Fruit fly (Drosophila melanogaster) whole organism, embryonic: ENCODE data around the gene AlaRS-m.
A peak's percentile ranks its signal among the peaks of the same experiment; 100 is the strongest.

Experiments used
- CG10209 ChIP-seq: fragments of 200-800 bp; sonication (Bioruptor generic); optimal IDR thresholded peaks from 3 replicates; lab custom pipeline; 2017; ENCODE audit warnings: missing biosample characterization, mild to moderate bottlenecking, missing genetic modification characterization, missing genetic modification reagents
- CG10979 ChIP-seq: fragments of 200-800 bp; sonication (Bioruptor generic); optimal IDR thresholded peaks from 2 replicates; lab custom pipeline; 2018; ENCODE audit warnings: missing biosample characterization, mild to moderate bottlenecking, missing genetic modification characterization, moderate library complexity
- CG12071 ChIP-seq: fragments of 200-800 bp; sonication (Bioruptor generic); optimal IDR thresholded peaks from 3 replicates; lab custom pipeline; 2018; ENCODE audit warnings: missing biosample characterization, mild to moderate bottlenecking, missing genetic modification characterization
- CG12104 ChIP-seq: fragments of 200-800 bp; sonication (Bioruptor generic); optimal IDR thresholded peaks from 3 replicates; lab custom pipeline; 2016; ENCODE audit warnings: missing biosample characterization, missing genetic modification characterization
- CG12391 ChIP-seq: fragments of 200-800 bp; sonication (Bioruptor generic); optimal IDR thresholded peaks from 3 replicates; lab custom pipeline; 2018; ENCODE audit warnings: missing biosample characterization, mild to moderate bottlenecking, missing genetic modification characterization, moderate library complexity
- CG12744 ChIP-seq: fragments of 200-800 bp; sonication (Bioruptor generic); optimal IDR thresholded peaks from 2 replicates; lab custom pipeline; 2016; ENCODE audit warnings: missing biosample characterization, missing genetic modification characterization
- CG12769 ChIP-seq: fragments of 200-800 bp; sonication (Bioruptor generic); optimal IDR thresholded peaks from 2 replicates; lab custom pipeline; 2019; ENCODE audit warnings: missing biosample characterization, mild to moderate bottlenecking, missing genetic modification characterization, moderate library complexity
- CG13775 ChIP-seq: fragments of 200-800 bp; sonication (Bioruptor generic); optimal IDR thresholded peaks from 3 replicates; lab custom pipeline; 2017; ENCODE audit warnings: missing biosample characterization, mild to moderate bottlenecking, missing genetic modification characterization
- CG1602 ChIP-seq: fragments of 200-800 bp; sonication (Bioruptor generic); optimal IDR thresholded peaks from 3 replicates; lab custom pipeline; 2016; ENCODE audit warnings: missing biosample characterization, missing genetic modification characterization
- CG1603 ChIP-seq: fragments of 200-800 bp; sonication (Bioruptor generic); optimal IDR thresholded peaks from 2 replicates; lab custom pipeline; 2019; ENCODE audit warnings: missing biosample characterization, mild to moderate bottlenecking, missing genetic modification characterization, moderate library complexity
- CG17912 ChIP-seq: fragments of 200-800 bp; sonication (Bioruptor generic); optimal IDR thresholded peaks from 2 replicates; lab custom pipeline; 2018; ENCODE audit warnings: missing biosample characterization, mild to moderate bottlenecking, missing genetic modification characterization
- CG18011 ChIP-seq: fragments of 200-800 bp; sonication (Bioruptor generic); optimal IDR thresholded peaks from 2 replicates; lab custom pipeline; 2017; ENCODE audit warnings: missing biosample characterization, missing genetic modification characterization, mild to moderate bottlenecking, moderate library complexity, missing genotype
- CG18262 ChIP-seq: fragments of 200-800 bp; optimal IDR thresholded peaks from 3 replicates; lab custom pipeline; 2019; ENCODE audit warnings: missing biosample characterization, mild to moderate bottlenecking, missing genetic modification characterization, moderate library complexity
- CG18599 ChIP-seq: fragments of 200-800 bp; sonication (Bioruptor generic); optimal IDR thresholded peaks from 3 replicates; lab custom pipeline; 2017; ENCODE audit warnings: missing biosample characterization, missing genetic modification characterization, mild to moderate bottlenecking, moderate library complexity, missing genetic modification reagents
- CG2116 ChIP-seq: fragments of 200-800 bp; sonication (Bioruptor generic); optimal IDR thresholded peaks from 3 replicates; lab custom pipeline; 2018; ENCODE audit warnings: missing biosample characterization, mild to moderate bottlenecking, missing genetic modification characterization
- CG2712 ChIP-seq: fragments of 200-800 bp; optimal IDR thresholded peaks from 3 replicates; lab custom pipeline; 2019; ENCODE audit warnings: missing biosample characterization, mild to moderate bottlenecking, missing genetic modification characterization, moderate library complexity
- CG30403 ChIP-seq: fragments of 200-800 bp; sonication (Bioruptor generic); optimal IDR thresholded peaks from 3 replicates; lab custom pipeline; 2016; ENCODE audit warnings: missing biosample characterization, missing genetic modification characterization
- CG30431 ChIP-seq: fragments of 200-800 bp; sonication (Bioruptor generic); optimal IDR thresholded peaks from 2 replicates; lab custom pipeline; 2017; ENCODE audit warnings: missing biosample characterization, missing genetic modification characterization
- CG7786 ChIP-seq: fragments of 200-800 bp; sonication (Bioruptor generic); optimal IDR thresholded peaks from 2 replicates; lab custom pipeline; 2016; ENCODE audit warnings: missing biosample characterization, missing genetic modification characterization
- CG7839 ChIP-seq: fragments of 200-800 bp; sonication (Bioruptor generic); optimal IDR thresholded peaks from 3 replicates; lab custom pipeline; 2018; ENCODE audit warnings: missing biosample characterization, mild to moderate bottlenecking, missing genetic modification characterization, moderate library complexity
- CG8089 ChIP-seq: fragments of 200-800 bp; sonication (Bioruptor generic); optimal IDR thresholded peaks from 3 replicates; lab custom pipeline; 2016; ENCODE audit warnings: missing biosample characterization, missing genetic modification characterization
- CG9727 ChIP-seq: fragments of 200-800 bp; sonication (Bioruptor generic); optimal IDR thresholded peaks from 3 replicates; lab custom pipeline; 2017; ENCODE audit warnings: missing biosample characterization, mild to moderate bottlenecking, missing genetic modification characterization
- Drgx ChIP-seq: fragments of 200-800 bp; sonication (Bioruptor generic); IDR thresholded peaks from 2 replicates; pipeline ENCODE4 v1.3.6; 2022; ENCODE audit warnings: missing biosample characterization, missing genetic modification characterization
- Fer1 ChIP-seq: fragments of 200-800 bp; sonication (Bioruptor generic); optimal IDR thresholded peaks from 2 replicates; lab custom pipeline; 2017; ENCODE audit warnings: missing biosample characterization, mild to moderate bottlenecking, missing genetic modification characterization
- HLH54F ChIP-seq: fragments of 200-800 bp; sonication (Bioruptor generic); optimal IDR thresholded peaks from 3 replicates; lab custom pipeline; 2016; ENCODE audit warnings: missing biosample characterization, missing genetic modification characterization
- Hr3 ChIP-seq: fragments of 200-800 bp; sonication (Bioruptor generic); optimal IDR thresholded peaks from 3 replicates; lab custom pipeline; 2016; ENCODE audit warnings: missing biosample characterization, missing genetic modification characterization
- Jarid2 ChIP-seq: fragments of 200-800 bp; sonication (Bioruptor generic); optimal IDR thresholded peaks from 3 replicates; lab custom pipeline; 2017; ENCODE audit warnings: mild to moderate bottlenecking, missing biosample characterization, missing genetic modification reagents, missing genetic modification characterization
- NK7.1 ChIP-seq: fragments of 200-800 bp; sonication (Bioruptor generic); optimal IDR thresholded peaks from 3 replicates; lab custom pipeline; 2016; ENCODE audit warnings: missing biosample characterization, missing genetic modification characterization
- PHDP ChIP-seq: fragments of 200-800 bp; sonication (Bioruptor generic); optimal IDR thresholded peaks from 3 replicates; lab custom pipeline; 2018; ENCODE audit warnings: missing biosample characterization, mild to moderate bottlenecking, missing genetic modification characterization, moderate library complexity
- Ssrp ChIP-seq: fragments of 200-800 bp; sonication (Bioruptor generic); optimal IDR thresholded peaks from 2 replicates; lab custom pipeline; 2018; ENCODE audit warnings: missing biosample characterization, mild to moderate bottlenecking, missing genetic modification characterization, moderate library complexity
- bsh ChIP-seq, 2 experiments: fragments of 200-800 bp; sonication (Bioruptor generic); optimal IDR thresholded peaks; 2 replicates each; lab custom pipeline; 2017 to 2018; ENCODE audit warnings: mild to moderate bottlenecking in 2 of 2, missing biosample characterization in 2 of 2, missing genetic modification characterization in 2 of 2, moderate library complexity in 1 of 2
- dmrt11E ChIP-seq: fragments of 200-800 bp; sonication (Bioruptor generic); optimal IDR thresholded peaks from 3 replicates; lab custom pipeline; 2018; ENCODE audit warnings: missing biosample characterization, mild to moderate bottlenecking, missing genetic modification characterization, moderate library complexity
- dmrt99B ChIP-seq: fragments of 200-800 bp; sonication (Bioruptor generic); optimal IDR thresholded peaks from 2 replicates; lab custom pipeline; 2018; ENCODE audit warnings: missing biosample characterization, mild to moderate bottlenecking, missing genetic modification characterization, moderate library complexity
- dpn ChIP-seq, 2 experiments: fragments of 200-800 bp; sonication (Bioruptor generic); optimal IDR thresholded peaks; 3 replicates each; lab custom pipeline; 2016; ENCODE audit warnings: missing biosample characterization in 2 of 2, missing genetic modification characterization in 2 of 2
- gcm ChIP-seq: fragments of 200-800 bp; sonication (Bioruptor generic); optimal IDR thresholded peaks from 2 replicates; lab custom pipeline; 2019; ENCODE audit warnings: missing biosample characterization, mild to moderate bottlenecking, missing genetic modification characterization, moderate library complexity
- grau ChIP-seq: fragments of 200-800 bp; optimal IDR thresholded peaks from 3 replicates; lab custom pipeline; 2019; ENCODE audit warnings: missing biosample characterization, mild to moderate bottlenecking, missing genetic modification characterization, moderate library complexity
- hkb ChIP-seq, 2 experiments: fragments of 200-800 bp in 1 of 2; fragments of >200 bp in 1 of 2; sonication (Bioruptor generic) in 1 of 2; IDR thresholded peaks in 1 of 2; optimal IDR thresholded peaks in 1 of 2; 2 replicates each; pipeline versions ENCODE4 v1.3.6 to Lab custom; 2017 to 2022; ENCODE audit warnings: missing biosample characterization in 1 of 2, missing genetic modification characterization in 1 of 2
- ind ChIP-seq: fragments of 200-800 bp; sonication (Bioruptor generic); optimal IDR thresholded peaks from 3 replicates; lab custom pipeline; 2016; ENCODE audit warnings: missing biosample characterization, missing genetic modification characterization
- lab ChIP-seq: fragments of 200-800 bp; sonication (Bioruptor generic); optimal IDR thresholded peaks from 3 replicates; lab custom pipeline; 2017; ENCODE audit warnings: missing biosample characterization, missing genetic modification characterization, mild to moderate bottlenecking, moderate library complexity, missing genetic modification reagents
- lmd ChIP-seq: fragments of 200-800 bp; sonication (Bioruptor generic); IDR thresholded peaks from 2 replicates; pipeline ENCODE4 v1.3.6; 2022; ENCODE audit warnings: missing biosample characterization, missing genetic modification characterization
- mam ChIP-seq: fragments of 200-800 bp; sonication (Bioruptor generic); optimal IDR thresholded peaks from 3 replicates; lab custom pipeline; 2016; ENCODE audit warnings: missing biosample characterization, missing genetic modification characterization
- phol ChIP-seq: fragments of 200-800 bp; sonication (Bioruptor generic); optimal IDR thresholded peaks from 3 replicates; lab custom pipeline; 2018; ENCODE audit warnings: missing biosample characterization, mild to moderate bottlenecking, missing genetic modification characterization, moderate library complexity
- pros ChIP-seq: fragments of 200-800 bp; sonication (Bioruptor generic); optimal IDR thresholded peaks from 3 replicates; lab custom pipeline; 2019; ENCODE audit warnings: missing biosample characterization, mild to moderate bottlenecking, missing genetic modification characterization, moderate library complexity
- row ChIP-seq: fragments of 200-800 bp; sonication (Bioruptor generic); IDR thresholded peaks from 3 replicates; pipeline ENCODE4 v1.3.6; 2022; ENCODE audit warnings: missing biosample characterization, missing genetic modification characterization
- scrt ChIP-seq: fragments of 200-800 bp; sonication (Bioruptor generic); optimal IDR thresholded peaks from 2 replicates; lab custom pipeline; 2018; ENCODE audit warnings: missing biosample characterization, mild to moderate bottlenecking, missing genetic modification characterization, moderate library complexity
- sens-2 ChIP-seq: fragments of 200-800 bp; sonication (Bioruptor generic); IDR thresholded peaks from 2 replicates; pipeline ENCODE4 v1.3.6; 2022; ENCODE audit warnings: missing biosample characterization, missing genetic modification characterization
- seq ChIP-seq: fragments of 200-800 bp; sonication (Bioruptor generic); IDR thresholded peaks from 2 replicates; pipeline ENCODE4 v1.3.6; 2022; ENCODE audit warnings: missing biosample characterization, missing genetic modification characterization
- twi ChIP-seq: fragments of 200-800 bp; optimal IDR thresholded peaks from 2 replicates; lab custom pipeline; 2019; ENCODE audit warnings: missing biosample characterization, mild to moderate bottlenecking, missing genetic modification characterization, moderate library complexity
- vnd ChIP-seq: fragments of 200-800 bp; sonication (Bioruptor generic); IDR thresholded peaks from 3 replicates; pipeline ENCODE4 v1.3.6; 2022; ENCODE audit warnings: missing biosample characterization, missing genetic modification characterization; ENCODE audit not compliant: partially characterized antibody

AlaRS-m gene

DNA sequence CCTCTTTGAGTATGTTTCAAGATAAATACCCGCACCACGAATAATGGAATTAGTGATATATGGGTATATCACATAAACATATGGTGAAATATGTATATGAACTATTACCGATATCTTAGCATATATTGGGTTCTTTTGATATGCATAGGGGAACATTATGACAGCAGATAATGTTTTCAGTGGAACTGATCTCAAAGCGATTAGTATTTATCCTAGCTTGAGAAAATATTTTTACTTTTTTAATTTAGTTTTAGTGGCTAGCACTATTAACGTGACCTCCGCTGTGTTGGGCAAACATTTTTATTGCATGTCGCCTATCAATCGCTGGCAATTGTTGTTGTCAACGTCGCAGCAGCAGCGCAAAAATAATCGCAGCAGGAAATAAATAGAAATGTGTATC, 42.5 kb downstream of the AlaRS-m start (continued):
- peak; percentile 33 to 53 for TF ChIP-seq bsh (GFP tag; optimal IDR thresholded peaks at IDR 0.05; lab: Kevin White, UChicago)
- 0 out of 2 replicates have a peak, but pooled peaks have one; percentile 27 for TF ChIP-seq seq (GFP tag; lab: Robert Waterston, UW)
- peak; percentile 19 for TF ChIP-seq CG9727
- TF ChIP-seq row (GFP tag; lab: Robert Waterston, UW), result peak; percentile 37; the same call in 1 of the 3 replicates
- TF ChIP-seq CG12769 (tag; lab: Kevin White, UChicago), result peak; percentile 36
- no peak for TF ChIP-seq Jarid2
- TF ChIP-seq CG12744 (GFP tag; lab: Kevin White, UChicago), result no peak
- peak; percentile 8 for TF ChIP-seq NK7.1 (GFP tag; lab: Kevin White, UChicago)
- TF ChIP-seq CG17912 (GFP tag; lab: Kevin White, UChicago), result no peak
- peak; percentile 1 for TF ChIP-seq CG7786 (GFP tag; lab: Kevin White, UChicago)
- peak; percentile 2 for TF ChIP-seq scrt (GFP tag; lab: Kevin White, UChicago)
- TF ChIP-seq sens-2 (GFP tag; lab: Robert Waterston, UW), result no peak
- peak; percentile 12 for TF ChIP-seq CG1603 (tag; lab: Kevin White, UChicago)
- no peak for TF ChIP-seq CG12071
- TF ChIP-seq CG7839, result peak; percentile 43
- TF ChIP-seq CG2712, result no peak
- TF ChIP-seq dmrt11E (tag; lab: Kevin White, UChicago), result peak; percentile 29
- TF ChIP-seq CG8089 (GFP tag; lab: Kevin White, UChicago), result no peak
- TF ChIP-seq Hr3, result peak; percentile 2
- TF ChIP-seq vnd (GFP tag; lab: Robert Waterston, UW), result no peak
- no peak for TF ChIP-seq CG18262 (tag; lab: Kevin White, UChicago)
- TF ChIP-seq phol, result peak; percentile 54
- TF ChIP-seq mam (GFP tag; lab: Kevin White, UChicago), result peak; percentile 26
- TF ChIP-seq pros, result no peak
- TF ChIP-seq hkb (optimal IDR thresholded peaks at IDR 0.05; lab: Kevin White, UChicago), result no peak
- 0 out of 2 replicates have a peak, but pooled peaks have one; percentile 14 for TF ChIP-seq hkb (GFP tag; IDR thresholded peaks at IDR 0.05; lab: Robert Waterston, UW)
- TF ChIP-seq CG10209 (GFP tag; lab: Kevin White, UChicago), result peak; percentile 9
- TF ChIP-seq CG12104 (GFP tag; lab: Kevin White, UChicago), result peak; percentile 1
- TF ChIP-seq CG13775 (GFP tag; lab: Kevin White, UChicago), result peak; percentile 18
- peak; percentile 10 for TF ChIP-seq CG30403 (GFP tag; lab: Kevin White, UChicago)
- TF ChIP-seq PHDP (tag; lab: Kevin White, UChicago), result peak; percentile 15
- TF ChIP-seq CG1602 (GFP tag; lab: Kevin White, UChicago), result peak; percentile 18
- no peak for TF ChIP-seq CG2116 (GFP tag; lab: Kevin White, UChicago)
- TF ChIP-seq CG30431 (GFP tag; lab: Kevin White, UChicago), result no peak
- peak; percentile 40 for TF ChIP-seq lab (GFP tag; lab: Kevin White, UChicago)
- peak; percentile 14 for TF ChIP-seq CG10979
- TF ChIP-seq ind (GFP tag; lab: Kevin White, UChicago), result peak; percentile 0
- peak; percentile 6 for TF ChIP-seq CG18011 (GFP tag; lab: Kevin White, UChicago)
- 0 out of 2 replicates have a peak, but pooled peaks have one; percentile 9 for TF ChIP-seq Drgx
- peak in 1 of 2 experiments; percentile 14 for TF ChIP-seq dpn (GFP tag; optimal IDR thresholded peaks at IDR 0.05; lab: Kevin White, UChicago)
- TF ChIP-seq dmrt99B (tag; lab: Kevin White, UChicago), result peak; percentile 18
- peak; percentile 28 for TF ChIP-seq CG12391 (tag; lab: Kevin White, UChicago)
- TF ChIP-seq lmd (GFP tag; lab: Robert Waterston, UW), result no peak
- TF ChIP-seq HLH54F (GFP tag; lab: Kevin White, UChicago), result peak; percentile 7
- TF ChIP-seq gcm (GFP tag; lab: Kevin White, UChicago), result peak; percentile 28
- TF ChIP-seq CG18599 (GFP tag; lab: Kevin White, UChicago), result peak; percentile 1
- TF ChIP-seq grau (tag; lab: Kevin White, UChicago), result peak; percentile 29
- peak; percentile 9 for TF ChIP-seq Fer1 (GFP tag; lab: Kevin White, UChicago)
- peak; percentile 34 for TF ChIP-seq twi (tag; lab: Kevin White, UChicago)
- peak; percentile 2 for TF ChIP-seq Ssrp (tag; lab: Kevin White, UChicago)
